Worm (Caenorhabditis elegans) whole organism, L3 larva: Measurements from ENCODE around the gene ZK632.4.

ENCODE experiments used
- R02D3.7 ChIP-seq: fragments of 150-350 bp; optimal IDR thresholded peaks from 2 replicates; lab custom pipeline; 2014; ENCODE audit warnings: missing biosample characterization, missing genetic modification characterization
- ZK546.5 ChIP-seq: sonication (generic microtip); optimal IDR thresholded peaks from 2 replicates; lab custom pipeline; 2017; ENCODE audit warnings: missing biosample characterization, missing genetic modification characterization
- aly-2 ChIP-seq: fragments of 150-350 bp; optimal IDR thresholded peaks from 2 replicates; lab custom pipeline; 2014; ENCODE audit warnings: missing biosample characterization, missing genetic modification characterization
- ama-1 ChIP-seq: fragments of 150-350 bp; optimal IDR thresholded peaks from 2 replicates; lab custom pipeline; 2018
- ceh-16 ChIP-seq: sonication (generic microtip); optimal IDR thresholded peaks from 2 replicates; lab custom pipeline; 2017; ENCODE audit warnings: missing biosample characterization, missing genetic modification characterization
- ceh-28 ChIP-seq: fragments of 150-350 bp; optimal IDR thresholded peaks from 2 replicates; lab custom pipeline; 2014; ENCODE audit warnings: missing biosample characterization, missing genetic modification reagents, missing genetic modification characterization
- ceh-82 ChIP-seq: fragments of 150-350 bp; optimal IDR thresholded peaks from 2 replicates; lab custom pipeline; 2014; ENCODE audit warnings: missing biosample characterization, missing genetic modification characterization
- ceh-9 ChIP-seq: sonication (generic microtip); optimal IDR thresholded peaks from 2 replicates; lab custom pipeline; 2018; ENCODE audit warnings: missing biosample characterization, missing genetic modification characterization
- daf-12 ChIP-seq: fragments of 150-350 bp; optimal IDR thresholded peaks from 2 replicates; lab custom pipeline; 2014; ENCODE audit warnings: missing biosample characterization, missing genetic modification reagents, missing genetic modification characterization
- egl-27 ChIP-seq: sonication (generic microtip); optimal IDR thresholded peaks from 4 replicates; lab custom pipeline; 2017; ENCODE audit warnings: missing biosample characterization, missing genetic modification reagents, missing genetic modification characterization
- egl-5 ChIP-seq: fragments of 150-350 bp; optimal IDR thresholded peaks from 2 replicates; lab custom pipeline; 2017; ENCODE audit warnings: missing biosample characterization, missing genetic modification reagents, missing genetic modification characterization, inconsistent platforms
- elt-1 ChIP-seq: fragments of 150-350 bp; optimal IDR thresholded peaks from 2 replicates; lab custom pipeline; 2014; ENCODE audit warnings: missing biosample characterization, missing genetic modification characterization
- elt-2 ChIP-seq: sonication (generic microtip); optimal IDR thresholded peaks from 2 replicates; lab custom pipeline; 2016; ENCODE audit warnings: missing genetic modification reagents, mild to moderate bottlenecking, missing genetic modification characterization, missing compliant biosample characterization
- elt-3 ChIP-seq, 3 experiments: fragments of 150-350 bp in 1 of 3; sonication (generic microtip) in 2 of 3; optimal IDR thresholded peaks; 2 replicates in 2 of 3; 4 replicates in 1 of 3; lab custom pipeline; 2014 to 2017; ENCODE audit warnings: missing biosample characterization in 3 of 3, missing genetic modification characterization in 3 of 3
- eor-1 ChIP-seq, 2 experiments: fragments of 150-350 bp; optimal IDR thresholded peaks; 2 replicates each; lab custom pipeline; 2014 to 2018; ENCODE audit warnings: missing biosample characterization in 2 of 2, missing genetic modification characterization in 2 of 2
- fkh-10 ChIP-seq: sonication (generic microtip); optimal IDR thresholded peaks from 2 replicates; lab custom pipeline; 2017; ENCODE audit warnings: missing biosample characterization, missing genetic modification reagents, missing genetic modification characterization
- fkh-2 ChIP-seq: fragments of 150-350 bp; optimal IDR thresholded peaks from 2 replicates; lab custom pipeline; 2014; ENCODE audit warnings: missing biosample characterization, missing genetic modification reagents, missing genetic modification characterization
- fos-1 ChIP-seq: fragments of 150-350 bp; optimal IDR thresholded peaks from 2 replicates; lab custom pipeline; 2014; ENCODE audit warnings: missing biosample characterization, missing genetic modification characterization
- hmg-11 ChIP-seq: sonication (generic microtip); optimal IDR thresholded peaks from 2 replicates; lab custom pipeline; 2016; ENCODE audit warnings: missing genetic modification characterization, missing compliant biosample characterization
- jun-1 ChIP-seq: fragments of 150-350 bp; optimal IDR thresholded peaks from 2 replicates; lab custom pipeline; 2014; ENCODE audit warnings: missing biosample characterization, missing genetic modification reagents, missing genetic modification characterization
- lin-15B ChIP-seq: fragments of 150-350 bp; optimal IDR thresholded peaks from 2 replicates; lab custom pipeline; 2014; ENCODE audit warnings: missing biosample characterization, missing genetic modification characterization
- lin-39 ChIP-seq: fragments of 150-350 bp; optimal IDR thresholded peaks from 2 replicates; lab custom pipeline; 2018; ENCODE audit warnings: missing biosample characterization, missing genetic modification reagents, missing genetic modification characterization
- lsy-12 ChIP-seq: sonication (generic microtip); optimal IDR thresholded peaks from 2 replicates; lab custom pipeline; 2016; ENCODE audit warnings: mild to moderate bottlenecking, missing genetic modification characterization, missing compliant biosample characterization
- mdl-1 ChIP-seq: fragments of 150-350 bp; optimal IDR thresholded peaks from 2 replicates; lab custom pipeline; 2014; ENCODE audit warnings: missing biosample characterization, missing genetic modification characterization
- mml-1 ChIP-seq: fragments of 150-350 bp; sonication (generic microtip); optimal IDR thresholded peaks from 3 replicates; lab custom pipeline; 2014; ENCODE audit warnings: missing biosample characterization, missing genetic modification characterization
- nfya-1 ChIP-seq: sonication (generic microtip); optimal IDR thresholded peaks from 2 replicates; lab custom pipeline; 2017; ENCODE audit warnings: missing genetic modification characterization, mild to moderate bottlenecking, missing compliant biosample characterization, antibody characterized with exemption, moderate library complexity; ENCODE audit not compliant: insufficient read depth
- nhr-11 ChIP-seq: fragments of 150-350 bp; optimal IDR thresholded peaks from 2 replicates; lab custom pipeline; 2014; ENCODE audit warnings: missing biosample characterization, missing genetic modification characterization
- nhr-12 ChIP-seq: fragments of 150-350 bp; optimal IDR thresholded peaks from 2 replicates; lab custom pipeline; 2014; ENCODE audit warnings: missing biosample characterization, missing genetic modification characterization
- nhr-23 ChIP-seq: fragments of 150-350 bp; optimal IDR thresholded peaks from 2 replicates; lab custom pipeline; 2014; ENCODE audit warnings: missing biosample characterization, missing genetic modification reagents, missing genetic modification characterization
- nhr-237 ChIP-seq: fragments of 150-350 bp; optimal IDR thresholded peaks from 2 replicates; lab custom pipeline; 2014; ENCODE audit warnings: missing biosample characterization, missing genetic modification characterization
- nhr-25 ChIP-seq: sonication (generic microtip); optimal IDR thresholded peaks from 2 replicates; lab custom pipeline; 2017; ENCODE audit warnings: missing biosample characterization, missing genetic modification characterization
- nhr-28 ChIP-seq: fragments of 150-350 bp; optimal IDR thresholded peaks from 2 replicates; lab custom pipeline; 2014; ENCODE audit warnings: missing biosample characterization, missing genetic modification characterization
- nhr-43 ChIP-seq: sonication (generic microtip); optimal IDR thresholded peaks from 2 replicates; lab custom pipeline; 2016; ENCODE audit warnings: mild to moderate bottlenecking, missing genetic modification characterization, missing compliant biosample characterization; ENCODE audit not compliant: poor library complexity, severe bottlenecking
- nhr-67 ChIP-seq: fragments of 150-350 bp; optimal IDR thresholded peaks from 2 replicates; lab custom pipeline; 2014; ENCODE audit warnings: missing biosample characterization, missing genetic modification characterization
- nhr-76 ChIP-seq: fragments of 150-350 bp; sonication (generic microtip); optimal IDR thresholded peaks from 5 replicates; lab custom pipeline; 2014; ENCODE audit warnings: missing biosample characterization, missing genetic modification characterization
- nhr-77 ChIP-seq: fragments of 150-350 bp; optimal IDR thresholded peaks from 2 replicates; lab custom pipeline; 2014; ENCODE audit warnings: missing biosample characterization, missing genetic modification characterization
- pha-4 ChIP-seq: fragments of 150-350 bp; optimal IDR thresholded peaks from 2 replicates; lab custom pipeline; 2014; ENCODE audit warnings: missing biosample characterization, missing genetic modification reagents, missing genetic modification characterization
- pqm-1 ChIP-seq: fragments of 150-350 bp; optimal IDR thresholded peaks from 2 replicates; lab custom pipeline; 2017; ENCODE audit warnings: missing biosample characterization, missing genetic modification characterization, inconsistent platforms
- sea-2 ChIP-seq: fragments of 150-350 bp; sonication (generic microtip); optimal IDR thresholded peaks from 4 replicates; lab custom pipeline; 2014; ENCODE audit warnings: missing biosample characterization, missing genetic modification reagents, missing genetic modification characterization
- skn-1 ChIP-seq: fragments of 150-350 bp; optimal IDR thresholded peaks from 2 replicates; lab custom pipeline; 2014; ENCODE audit warnings: missing biosample characterization, missing genetic modification characterization
- snpc-4 ChIP-seq: fragments of 150-350 bp; optimal IDR thresholded peaks from 2 replicates; lab custom pipeline; 2014; ENCODE audit warnings: missing biosample characterization, missing genetic modification characterization
- tbx-2 ChIP-seq: sonication (generic microtip); optimal IDR thresholded peaks from 2 replicates; lab custom pipeline; 2016; ENCODE audit warnings: mild to moderate bottlenecking, missing genetic modification characterization, missing compliant biosample characterization
- unc-39 ChIP-seq: sonication (generic microtip); optimal IDR thresholded peaks from 4 replicates; lab custom pipeline; 2017; ENCODE audit warnings: missing biosample characterization, missing genetic modification characterization
- unc-62 ChIP-seq: fragments of 150-350 bp; sonication (generic microtip); optimal IDR thresholded peaks from 4 replicates; lab custom pipeline; 2014; ENCODE audit warnings: missing biosample characterization, missing genetic modification reagents, missing genetic modification characterization
- zag-1 ChIP-seq: fragments of 150-350 bp; optimal IDR thresholded peaks from 2 replicates; lab custom pipeline; 2014; ENCODE audit warnings: missing biosample characterization, missing genetic modification characterization
- ztf-11 ChIP-seq: fragments of 150-350 bp; optimal IDR thresholded peaks from 2 replicates; lab custom pipeline; 2014; ENCODE audit warnings: missing biosample characterization, missing genetic modification characterization
- ztf-4 ChIP-seq: fragments of 150-350 bp; optimal IDR thresholded peaks from 2 replicates; lab custom pipeline; 2014; ENCODE audit warnings: missing biosample characterization, missing genetic modification characterization

The ZK632.4 gene

DNA sequence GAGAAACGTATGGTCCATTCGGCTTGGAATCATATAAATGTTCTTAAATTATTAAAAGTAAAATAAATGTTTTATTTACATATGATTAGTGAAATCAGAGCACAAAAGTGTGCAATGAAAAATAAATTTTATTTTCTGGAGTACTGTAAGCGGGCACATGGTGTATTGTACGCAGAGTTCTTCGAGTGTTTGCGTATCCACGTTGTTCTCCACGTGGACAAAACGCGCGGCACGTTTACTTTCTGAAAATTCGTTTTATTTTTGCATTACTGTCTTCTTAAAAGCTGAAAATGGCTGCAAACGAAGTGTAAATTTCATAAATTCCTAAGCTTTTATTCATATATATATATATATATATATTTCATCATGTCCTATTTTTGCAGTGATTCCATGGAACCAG, 25.3 kb upstream of the ZK632.4 start:
- TF ChIP-seq jun-1 (tag; lab: Kevin White, UChicago) (no peak), eor-1 (tag; optimal IDR thresholded peaks at IDR 0.05; lab: Kevin White, UChicago) (no peak), ceh-28 (no peak), elt-1 (tag; lab: Kevin White, UChicago) (no peak), mdl-1 (no peak), daf-12 (tag; lab: Kevin White, UChicago) (no peak), mml-1 (tag; lab: Kevin White, UChicago) (no peak), nhr-237 (tag; lab: Kevin White, UChicago) (no peak), pha-4 (tag; lab: Kevin White, UChicago) (no peak), nhr-28 (tag; lab: Kevin White, UChicago) (no peak), fos-1 (tag; lab: Kevin White, UChicago) (no peak), ztf-11 (tag; lab: Kevin White, UChicago) (no peak), aly-2 (tag; lab: Kevin White, UChicago) (no peak), nhr-77 (tag; lab: Kevin White, UChicago) (no peak), nhr-23 (no peak), ztf-4 (tag; lab: Kevin White, UChicago) (no peak), lin-15B (no peak)

DNA sequence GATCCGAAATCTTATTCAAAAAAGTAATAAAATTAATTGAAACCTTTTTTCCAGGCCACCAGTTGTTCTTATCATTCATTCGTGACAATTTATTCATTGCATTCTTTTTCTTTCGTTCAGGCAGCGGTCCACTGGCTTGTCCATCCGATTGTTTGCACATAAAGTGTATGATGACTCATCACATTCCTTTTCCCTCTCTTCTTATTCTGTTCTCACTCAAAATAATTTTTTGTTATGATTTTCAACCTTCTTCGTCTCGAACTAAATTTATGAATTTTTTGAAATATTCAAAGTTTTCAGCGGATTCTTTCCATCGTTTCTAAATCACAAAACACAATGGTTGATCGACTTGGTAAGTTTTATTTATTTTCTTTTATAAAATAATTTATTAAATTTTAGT, 23.2 kb upstream of the ZK632.4 start, which contains the start of gene ZK632.12:
ZK632.12 (plus strand) TSS at position 301 of the 400 bp plus-strand sequence.
- TF ChIP-seq tbx-2 (tag; lab: Kevin White, UChicago), result no peak
- peak; percentile 39 for TF ChIP-seq pha-4 (tag; lab: Kevin White, UChicago)
- TF ChIP-seq lin-39 (tag; lab: Kevin White, UChicago), result no peak

DNA sequence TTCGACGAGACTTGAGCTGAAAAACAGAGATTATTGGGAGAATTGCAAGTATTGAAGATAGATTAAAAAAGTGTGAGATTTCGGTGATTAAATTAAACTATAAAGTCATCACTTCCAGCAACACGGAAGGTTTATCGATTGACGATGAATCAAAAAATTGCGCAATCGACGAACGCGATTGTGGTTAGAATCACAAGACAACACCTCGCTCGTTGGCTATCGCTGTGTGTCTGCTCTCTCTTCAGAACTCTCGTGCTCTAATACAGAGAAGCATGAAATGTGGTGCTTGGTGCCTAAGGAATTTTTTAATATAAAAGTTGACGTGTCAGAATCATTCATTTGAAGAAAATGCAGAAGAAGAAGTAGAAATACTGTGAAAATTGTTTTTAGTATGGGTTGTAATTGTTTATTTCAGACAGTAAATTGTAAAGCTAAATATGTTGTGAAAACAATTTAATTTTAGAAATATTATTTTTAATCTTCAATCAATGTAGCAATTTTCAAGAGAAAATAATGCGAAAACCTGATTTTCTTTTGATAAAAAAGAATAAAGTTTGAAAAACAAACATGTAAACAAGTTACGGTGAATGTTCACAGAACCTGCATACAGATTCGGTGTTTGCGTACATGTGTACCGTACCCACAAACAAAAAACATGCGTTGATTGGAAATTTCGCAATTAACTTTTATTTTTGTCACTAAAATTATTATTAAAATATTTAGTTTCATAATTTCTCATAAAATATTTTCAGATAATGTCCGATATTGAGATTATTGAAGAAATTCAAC, 20.1 kb upstream of the ZK632.4 start, which contains the start of the genes ZK632.10 and ZK632.11:
ZK632.10 (minus strand) TSS at position 560 of the 789 bp plus-strand sequence.
ZK632.11 (plus strand) TSS at position 753 of the 789 bp plus-strand sequence.
- TF ChIP-seq ama-1 (lab: Kevin White, UChicago) (no peak), skn-1 (peak; percentile 13), snpc-4 (peak; percentile 45), nhr-23 (peak; percentile 34), nhr-67 (tag; lab: Kevin White, UChicago) (no peak), ztf-11 (tag; lab: Kevin White, UChicago) (no peak), elt-2 (peak; percentile 23), lin-15B (peak; percentile 57), mml-1 (tag; lab: Kevin White, UChicago) (no peak), egl-27 (tag; lab: Kevin White, UChicago) (no peak), nhr-76 (tag; lab: Kevin White, UChicago) (no peak), ceh-28 (peak; percentile 50), nhr-28 (tag; lab: Kevin White, UChicago) (no peak), ceh-16 (no peak), nhr-12 (tag; lab: Kevin White, UChicago) (no peak), daf-12 (tag; lab: Kevin White, UChicago) (no peak), ceh-82 (tag; lab: Kevin White, UChicago) (no peak), ZK546.5 (tag; lab: Kevin White, UChicago) (no peak), hmg-11 (tag; lab: Kevin White, UChicago) (peak; percentile 41), elt-1 (tag; lab: Kevin White, UChicago) (no peak), fkh-2 (no peak), ceh-9 (no peak), unc-62 (GFP tag; lab: Kevin White, UChicago) (no peak), lin-39 (tag; lab: Kevin White, UChicago) (peak; percentile 15), pqm-1 (peak; percentile 11), lsy-12 (tag; lab: Kevin White, UChicago) (no peak), ztf-4 (tag; lab: Kevin White, UChicago) (no peak), elt-3 (tag; optimal IDR thresholded peaks at IDR 0.05; lab: Kevin White, UChicago) (no peak), pha-4 (tag; lab: Kevin White, UChicago) (peak; percentile 99), jun-1 (tag; lab: Kevin White, UChicago) (no peak), egl-5 (tag; lab: Kevin White, UChicago) (peak; percentile 1), nhr-43 (tag; lab: Kevin White, UChicago) (no peak), nfya-1 (tag; lab: Kevin White, UChicago) (peak; percentile 91), unc-39 (no peak), zag-1 (no peak), nhr-77 (tag; lab: Kevin White, UChicago) (no peak), tbx-2 (tag; lab: Kevin White, UChicago) (no peak), sea-2 (GFP tag; lab: Kevin White, UChicago) (no peak), fkh-10 (GFP tag; lab: Kevin White, UChicago) (no peak), nhr-11 (tag; lab: Kevin White, UChicago) (no peak), nhr-25 (tag; lab: Kevin White, UChicago) (no peak), nhr-237 (tag; lab: Kevin White, UChicago) (no peak), R02D3.7 (tag; lab: Kevin White, UChicago) (no peak)
